Worm (Caenorhabditis elegans): Measurements from ENCODE around the gene F21D5.9.
"Not testable (repeated sequence)": the region's sequence is repeated elsewhere in the genome, so short reads cannot be mapped to it uniquely, and the experiment has no call there.

Gene F21D5.9

DNA sequence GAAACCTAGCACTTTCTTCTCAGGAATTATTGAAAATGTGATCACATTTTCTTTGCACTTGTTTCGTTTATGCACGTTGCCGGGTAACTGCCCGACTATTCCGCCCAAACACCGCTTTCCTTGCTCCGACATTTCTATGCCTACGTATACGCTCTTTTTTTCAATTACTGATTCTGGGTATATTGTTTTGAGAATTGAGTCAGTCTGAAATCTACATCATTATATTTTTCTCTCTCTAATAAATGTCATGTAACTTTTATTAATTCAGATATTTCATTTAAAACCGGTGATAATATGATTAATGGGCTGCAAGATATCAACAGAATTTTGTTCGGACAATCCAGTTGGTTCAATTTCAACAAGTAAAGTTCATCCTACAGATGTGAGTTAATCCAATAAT lies 26.4 kb upstream of the F21D5.9 start, which contains the start of gene ttll-11:
TSS of gene ttll-11 (plus strand) at position 301 of the 400 bp plus-strand sequence.
- no peak for TF ChIP-seq F13H6.1 (tag; optimal IDR thresholded peaks at IDR 0.05)
- no peak for TF ChIP-seq zip-5 (tag; optimal IDR thresholded peaks at IDR 0.05)
- no peak for TF ChIP-seq ref-2 (tag; optimal IDR thresholded peaks at IDR 0.05)
- no peak for TF ChIP-seq unc-86 (tag; optimal IDR thresholded peaks at IDR 0.05)
- TF ChIP-seq ztf-16 (tag; optimal IDR thresholded peaks at IDR 0.05) = no peak
- no peak for TF ChIP-seq elt-4 (tag; optimal IDR thresholded peaks at IDR 0.05)
- no peak for TF ChIP-seq che-1 (tag; optimal IDR thresholded peaks at IDR 0.05)
- TF ChIP-seq tbx-7 (tag; optimal IDR thresholded peaks at IDR 0.05) = no peak
- TF ChIP-seq sox-4 (tag; optimal IDR thresholded peaks at IDR 0.05) = no peak
- TF ChIP-seq fax-1 (tag; optimal IDR thresholded peaks at IDR 0.05) = no peak
- TF ChIP-seq syd-9 (tag; optimal IDR thresholded peaks at IDR 0.05) = no peak
- no peak for TF ChIP-seq ceh-31 (tag; optimal IDR thresholded peaks at IDR 0.05)
- TF ChIP-seq K02D7.2 (tag; optimal IDR thresholded peaks at IDR 0.05) = no peak
- no peak for TF ChIP-seq dve-1 (tag; optimal IDR thresholded peaks at IDR 0.05)
- no peak for TF ChIP-seq nhr-11 (tag; optimal IDR thresholded peaks at IDR 0.05)
- TF ChIP-seq madf-2 (tag; optimal IDR thresholded peaks at IDR 0.05) = no peak
- TF ChIP-seq hlh-6 (tag; optimal IDR thresholded peaks at IDR 0.05) = no peak
- TF ChIP-seq ceh-45 (GFP tag; IDR thresholded peaks at IDR 0.05) = no peak
- TF ChIP-seq sdc-2 (tag; optimal IDR thresholded peaks at IDR 0.05) = no peak

- TF ChIP-seq ttx-3 (tag; optimal IDR thresholded peaks at IDR 0.05) (no peak), tbx-2 (tag; optimal IDR thresholded peaks at IDR 0.05) (no peak), elt-2 (tag; optimal IDR thresholded peaks at IDR 0.05) (no peak), ama-1 (optimal IDR thresholded peaks at IDR 0.05) (no peak), fax-1 (tag; optimal IDR thresholded peaks at IDR 0.05) (no peak), mec-3 (tag; optimal IDR thresholded peaks at IDR 0.05; ENCODE audit: borderline replicate concordance) (no peak)
Measured at ce11 chrIV:8705504-8705903, 18.3 kb upstream of the F21D5.9 start, which contains the start of gene H23L24.4. Gene H23L24.4, minus strand, starts transcription at chrIV:8705604.

- TF ChIP-seq ref-2 (tag; optimal IDR thresholded peaks at IDR 0.05) (no peak), rnt-1 (tag; optimal IDR thresholded peaks at IDR 0.05) (no peak), lim-6 (tag; optimal IDR thresholded peaks at IDR 0.05) (no peak), ceh-22 (tag; optimal IDR thresholded peaks at IDR 0.05) (no peak), ceh-30 (tag; optimal IDR thresholded peaks at IDR 0.05) (no peak), pax-1 (tag; optimal IDR thresholded peaks at IDR 0.05) (no peak), C38D4.7 (GFP tag; optimal IDR thresholded peaks at IDR 0.05) (no peak), nhr-232 (tag; optimal IDR thresholded peaks at IDR 0.05) (no peak), unc-42 (tag; optimal IDR thresholded peaks at IDR 0.05) (no peak), hlh-13 (GFP tag; optimal IDR thresholded peaks at IDR 0.05) (no peak), hlh-8 (tag; optimal IDR thresholded peaks at IDR 0.05) (no peak), dmd-4 (tag; optimal IDR thresholded peaks at IDR 0.05; ENCODE audit: borderline replicate concordance) (no peak)
Measured at ce11 chrIV:8708046-8708445, 15.8 kb upstream of the F21D5.9 start.

DNA sequence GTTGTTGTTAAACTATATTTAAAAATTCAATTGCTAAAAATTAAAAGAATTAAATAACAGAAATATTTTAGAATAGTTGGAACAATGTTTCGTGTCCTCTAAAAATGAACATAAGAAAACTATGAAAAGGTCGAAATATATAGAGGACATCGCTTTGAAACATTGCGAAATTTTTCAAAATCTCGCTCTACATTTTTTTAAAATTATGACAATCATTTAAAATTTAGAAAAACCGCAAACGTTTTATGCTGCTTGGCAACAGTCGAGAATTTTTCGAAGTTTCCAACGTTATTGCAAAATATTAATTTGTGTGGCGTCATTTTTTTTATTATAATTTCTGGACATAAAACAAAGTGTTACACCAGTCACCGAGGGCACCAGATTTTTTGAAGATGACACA lies 8.8 kb upstream of the F21D5.9 start, which contains the start of the genes parg-2 and ipla-5:
TSS of gene parg-2 (minus strand) at position 101 of the 400 bp plus-strand sequence.
TSS of gene ipla-5 (plus strand) at position 216 of the 400 bp plus-strand sequence.
- not testable (repeated sequence) for TF ChIP-seq eyg-1, ceh-24, ceh-48 (tag; optimal IDR thresholded peaks at IDR 0.05)

DNA sequence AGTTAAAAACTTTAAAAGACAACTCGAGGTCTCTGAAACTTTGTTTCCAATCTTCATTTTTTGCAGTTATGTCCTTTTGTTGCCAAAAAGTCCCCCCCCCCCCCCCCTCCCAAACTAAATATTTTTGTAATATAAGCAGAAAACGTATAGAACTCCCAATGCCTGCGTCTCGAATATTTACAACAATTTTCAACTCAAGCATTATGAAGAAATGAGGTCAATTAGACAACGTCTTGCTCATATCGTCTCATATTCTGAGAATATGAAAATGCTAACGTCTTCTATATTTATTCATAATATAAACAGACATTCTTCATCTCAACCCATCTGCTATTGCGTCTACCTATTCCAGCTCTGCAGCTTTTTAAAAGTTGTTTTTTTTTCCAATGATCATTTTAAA lies 5.7 kb upstream of the F21D5.9 start, which contains the start of gene H23L24.1:
TSS of gene H23L24.1 (plus strand) at position 301 of the 400 bp plus-strand sequence.
- no peak for TF ChIP-seq sox-4 (tag; optimal IDR thresholded peaks at IDR 0.05)
- TF ChIP-seq nfya-1 (tag; optimal IDR thresholded peaks at IDR 0.05) = no peak
- no peak for TF ChIP-seq fkh-10 (GFP tag; optimal IDR thresholded peaks at IDR 0.05)
- TF ChIP-seq ets-4 (tag; optimal IDR thresholded peaks at IDR 0.05) = no peak
- no peak for TF ChIP-seq pha-4 (tag; optimal IDR thresholded peaks at IDR 0.05)
- TF ChIP-seq eyg-1 (tag; optimal IDR thresholded peaks at IDR 0.05) = no peak
- no peak for TF ChIP-seq ceh-48 (tag; optimal IDR thresholded peaks at IDR 0.05)
- no peak for TF ChIP-seq hlh-8 (tag; optimal IDR thresholded peaks at IDR 0.05)
